Worm (Caenorhabditis elegans) whole organism, L4/young adult: ENCODE measurements around the gene C28D4.5.
A peak's percentile ranks its signal among the peaks of the same experiment; 100 is the strongest.
"Not testable (repeated sequence)": the region's sequence is repeated elsewhere in the genome, so short reads cannot be mapped to it uniquely, and the experiment has no call there.

Experiments used
- W03F9.2 ChIP-seq: fragments of 150-350 bp; optimal IDR thresholded peaks from 2 replicates; lab custom pipeline; 2014; ENCODE audit warnings: missing biosample characterization, missing genetic modification characterization
- dao-5 ChIP-seq: sonication (generic microtip); optimal IDR thresholded peaks from 2 replicates; lab custom pipeline; 2016; ENCODE audit warnings: missing genotype, missing genetic modification characterization, moderate library complexity, missing compliant biosample characterization
- him-1 ChIP-seq: sonication (generic microtip); optimal IDR thresholded peaks from 2 replicates; lab custom pipeline; 2016; ENCODE audit warnings: missing genotype, missing genetic modification reagents, missing genetic modification characterization, missing compliant biosample characterization

The C28D4.5 gene

DNA sequence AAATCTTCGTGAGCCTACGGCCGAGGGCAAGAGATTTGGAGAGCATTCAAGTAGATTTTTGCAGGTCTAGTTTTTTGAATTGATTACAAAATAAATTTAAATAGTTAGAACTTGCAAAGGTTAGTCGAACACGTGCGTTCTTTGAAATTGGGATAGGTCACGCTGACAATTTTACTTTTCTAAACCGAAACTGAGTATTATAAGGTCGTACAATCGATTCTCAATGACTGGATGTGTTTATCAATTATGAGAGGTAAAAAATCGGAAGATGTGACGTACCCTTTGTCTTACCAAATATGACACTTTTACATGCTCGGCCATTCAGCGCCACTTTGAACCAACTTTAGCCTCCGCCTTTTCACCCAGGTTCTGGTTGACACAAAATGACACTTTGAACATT lies at the start of gene C28D4.5:
C28D4.5 (minus strand) TSS at position 101 of the 400 bp plus-strand sequence.
- TF ChIP-seq W03F9.2 (tag; lab: Kevin White, UChicago) (no peak), him-1 (tag; lab: Kevin White, UChicago) (no peak), dao-5 (tag; lab: Kevin White, UChicago) (no peak)

DNA sequence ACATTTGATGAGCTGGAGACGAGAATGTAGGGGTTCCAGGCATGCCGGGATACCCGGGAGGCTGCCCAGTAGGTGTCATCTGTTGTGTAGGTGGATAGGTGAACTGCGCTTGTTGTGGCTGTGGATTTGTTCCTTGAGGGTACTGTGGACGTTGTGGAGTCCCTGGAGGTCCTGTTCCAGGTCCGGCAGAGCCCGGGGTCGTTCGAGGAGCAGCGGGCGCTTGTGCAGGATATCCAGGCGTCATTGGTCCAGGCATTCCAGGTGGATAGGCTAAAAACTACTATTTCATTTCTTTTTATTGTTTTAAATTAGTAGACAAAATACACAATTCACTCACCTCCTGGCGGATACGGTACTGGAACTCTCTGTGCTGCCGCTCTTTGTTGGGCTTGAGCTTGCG lies 48.6 kb upstream of the C28D4.5 start:
- TF ChIP-seq dao-5 (tag; lab: Kevin White, UChicago) (no peak), him-1 (tag; lab: Kevin White, UChicago) (no peak), W03F9.2 (tag; lab: Kevin White, UChicago) (no peak)

DNA sequence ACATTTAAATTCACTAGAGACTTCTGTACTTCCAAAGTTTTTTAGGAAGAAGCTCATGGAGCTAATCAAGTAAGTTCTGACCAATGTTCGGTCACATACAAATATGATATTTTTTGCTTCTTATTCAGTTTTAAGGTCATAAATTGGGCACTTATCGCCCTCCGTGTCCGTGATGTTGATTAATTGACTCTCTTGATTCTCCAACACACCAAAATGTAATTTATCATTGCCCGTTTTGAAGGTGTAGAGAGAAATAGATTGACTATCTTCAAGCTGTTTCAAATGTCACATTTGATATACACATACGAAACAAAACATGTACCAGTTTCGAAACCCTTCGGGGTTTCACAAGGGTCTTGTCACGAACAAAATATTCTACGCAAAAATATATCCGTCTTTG lies 44.0 kb upstream of the C28D4.5 start:
- no peak for TF ChIP-seq dao-5 (tag; lab: Kevin White, UChicago)
- TF ChIP-seq him-1 (tag; lab: Kevin White, UChicago) = no peak
- TF ChIP-seq W03F9.2 (tag; lab: Kevin White, UChicago) = no peak

DNA sequence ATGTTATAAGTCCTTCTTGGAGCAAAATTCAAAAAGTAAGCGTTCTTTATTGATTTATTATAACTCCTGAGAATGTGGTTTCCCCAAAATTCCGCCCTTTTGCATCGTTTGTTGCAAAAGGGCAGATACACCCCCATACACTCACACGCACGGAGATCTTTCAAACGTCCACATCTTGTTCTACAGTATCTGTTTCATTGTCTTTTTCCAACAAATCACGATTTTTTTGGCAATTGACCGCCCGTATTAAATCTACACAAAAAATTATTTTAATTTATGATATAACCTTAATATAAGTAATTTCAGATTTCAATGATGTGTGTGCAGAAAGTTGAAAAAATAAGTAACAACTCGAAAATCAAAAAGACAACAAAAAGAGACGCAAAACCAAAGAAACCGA lies 42.8 kb upstream of the C28D4.5 start, which contains the start of gene T13F2.4:
T13F2.4 (plus strand) TSS at position 301 of the 400 bp plus-strand sequence.
- no peak for TF ChIP-seq him-1 (tag; lab: Kevin White, UChicago)
- TF ChIP-seq dao-5 (tag; lab: Kevin White, UChicago) = no peak

DNA sequence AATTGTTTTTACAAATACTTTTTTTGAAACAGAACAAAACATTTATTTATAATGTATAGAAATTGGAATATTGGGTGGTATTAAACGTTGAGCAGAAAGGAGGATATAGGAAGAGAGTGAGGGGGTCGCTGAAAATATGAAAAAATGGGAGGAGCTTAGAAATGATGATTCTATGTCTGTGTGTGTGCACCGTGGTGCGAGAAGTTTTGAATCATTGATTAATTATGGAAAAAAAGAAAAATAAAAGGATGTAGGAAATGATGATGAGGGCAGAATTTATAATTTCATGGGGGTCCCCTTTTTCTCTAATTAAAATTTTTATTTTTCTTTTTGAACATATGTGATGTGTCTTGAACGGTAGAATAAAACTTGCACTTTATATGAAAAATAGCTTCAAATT lies 38.0 kb upstream of the C28D4.5 start, which contains the start of gene sre-4:
sre-4 (minus strand) TSS at position 101 of the 400 bp plus-strand sequence.
- no peak for TF ChIP-seq dao-5 (tag; lab: Kevin White, UChicago)

DNA sequence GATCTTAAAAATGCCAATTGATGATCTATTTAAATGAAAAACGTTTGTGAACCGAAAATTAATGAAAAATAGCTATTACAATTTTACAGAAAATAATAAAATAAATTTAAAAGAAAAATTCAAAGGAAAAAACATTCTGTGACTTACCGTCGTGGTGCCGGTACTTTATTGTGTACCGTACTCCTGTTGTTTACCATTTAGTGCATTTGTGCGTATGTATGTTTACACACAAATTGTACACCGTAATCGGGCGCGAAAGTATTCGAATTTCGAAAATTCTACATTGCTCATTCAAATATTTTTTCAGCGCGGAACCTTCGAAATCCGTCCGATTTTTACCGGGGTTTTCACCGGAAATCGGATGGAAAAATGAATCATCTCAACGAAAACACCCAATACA lies 31.4 kb upstream of the C28D4.5 start, which contains the start of gene T13F2.6:
T13F2.6 (plus strand) TSS at position 306 of the 400 bp plus-strand sequence.
- TF ChIP-seq dao-5 (tag; lab: Kevin White, UChicago) = no peak
- peak; percentile 43 for TF ChIP-seq W03F9.2 (tag; lab: Kevin White, UChicago)
- TF ChIP-seq him-1 (tag; lab: Kevin White, UChicago) = no peak

DNA sequence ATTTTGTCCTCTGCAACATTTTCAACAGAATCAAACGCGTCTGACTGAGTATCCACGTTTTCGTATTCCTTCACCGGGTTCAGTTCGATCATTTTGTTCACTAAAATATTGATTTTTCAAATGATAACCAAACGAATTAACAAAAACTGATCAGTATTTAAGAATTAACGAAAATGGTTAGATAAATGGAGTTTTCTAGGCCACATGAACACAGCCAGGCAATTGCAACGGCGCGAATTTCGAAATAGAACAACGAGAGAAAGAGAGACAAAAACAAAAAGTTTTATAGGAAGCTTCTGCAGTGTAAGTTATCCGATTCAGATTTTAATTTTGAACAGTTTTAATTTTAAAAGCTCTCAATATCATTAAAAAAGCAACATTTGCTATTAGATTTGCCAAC lies 30.9 kb upstream of the C28D4.5 start, which contains the start of gene sna-2:
sna-2 (minus strand) TSS at position 100 of the 400 bp plus-strand sequence.
- TF ChIP-seq him-1 (tag; lab: Kevin White, UChicago) (no peak), W03F9.2 (tag; lab: Kevin White, UChicago) (no peak), dao-5 (tag; lab: Kevin White, UChicago) (no peak)

DNA sequence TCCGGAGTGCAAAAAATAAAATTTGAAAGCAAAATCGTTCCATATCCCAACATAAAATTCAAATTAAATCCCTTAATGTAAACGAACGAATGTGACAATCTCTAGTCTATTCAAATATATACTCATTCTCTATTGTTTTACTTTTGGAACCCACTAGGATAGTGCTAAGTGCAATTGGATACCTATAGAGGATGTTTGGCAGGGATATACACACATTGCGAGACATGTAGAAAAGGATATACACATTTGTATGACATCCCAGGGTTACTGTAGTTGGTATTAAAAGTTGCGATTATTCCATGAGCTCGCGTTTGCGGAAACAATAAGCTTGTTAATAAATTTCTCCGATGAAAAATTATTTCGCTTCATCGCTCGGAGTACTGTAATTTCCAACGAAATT lies 26.8 kb upstream of the C28D4.5 start:
- TF ChIP-seq W03F9.2 (tag; lab: Kevin White, UChicago) (no peak), him-1 (tag; lab: Kevin White, UChicago) (no peak), dao-5 (tag; lab: Kevin White, UChicago) (no peak)

DNA sequence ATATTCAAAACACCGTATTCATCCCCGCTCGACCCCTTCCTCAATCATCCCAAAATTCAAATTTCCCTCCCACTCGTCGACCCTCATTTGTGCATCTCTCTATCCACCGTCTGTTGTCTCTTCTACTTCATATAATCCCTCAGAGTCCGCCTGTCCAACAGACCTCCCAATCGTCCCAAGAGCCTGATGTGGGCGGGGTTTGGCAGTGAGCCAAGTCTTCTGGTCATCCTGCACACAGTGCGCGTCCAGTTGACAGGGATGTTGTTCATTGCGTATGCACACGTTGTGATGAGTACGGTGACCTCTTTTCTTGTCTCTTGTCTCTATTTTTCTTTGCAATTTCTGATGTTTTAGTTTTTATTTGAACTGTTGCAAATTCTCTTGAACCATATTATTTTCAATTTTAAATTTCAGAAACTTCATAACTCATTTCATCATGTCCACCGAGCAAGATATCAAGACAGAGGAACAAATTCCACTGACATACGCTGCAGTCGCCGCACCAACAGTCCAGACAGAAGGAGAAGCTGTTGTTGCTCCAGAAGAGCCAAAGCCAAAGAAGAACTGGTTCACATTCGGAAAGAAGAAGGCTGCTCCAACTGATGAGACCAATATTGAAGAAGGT lies 25.5 kb upstream of the C28D4.5 start, which contains the start of gene cav-1:
cav-1 (plus strand) TSS at position 415 of the 625 bp plus-strand sequence.
- TF ChIP-seq W03F9.2 (tag; lab: Kevin White, UChicago) = no peak
- no peak for TF ChIP-seq him-1 (tag; lab: Kevin White, UChicago)
- TF ChIP-seq dao-5 (tag; lab: Kevin White, UChicago) = no peak

DNA sequence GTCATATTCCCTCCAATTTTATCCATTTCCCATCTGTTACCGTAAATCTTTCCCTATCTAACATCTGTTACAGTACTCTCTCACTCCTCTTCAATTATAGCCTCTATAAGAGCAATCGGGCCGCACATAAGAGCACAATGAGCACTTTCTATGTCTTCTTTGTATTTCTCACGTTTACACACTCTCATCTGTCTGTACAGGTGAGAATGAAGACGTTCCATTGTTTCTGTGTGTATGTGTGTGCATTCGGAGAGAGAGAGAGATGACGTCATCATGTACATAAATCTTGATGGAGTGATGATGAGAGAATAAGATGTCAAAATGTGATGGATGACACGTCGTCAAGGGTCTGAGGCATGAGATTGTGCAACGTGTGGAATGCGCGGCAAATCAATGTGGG lies 24.1 kb upstream of the C28D4.5 start:
- no peak for TF ChIP-seq dao-5 (tag; lab: Kevin White, UChicago)
- no peak for TF ChIP-seq him-1 (tag; lab: Kevin White, UChicago)
- TF ChIP-seq W03F9.2 (tag; lab: Kevin White, UChicago) = no peak

DNA sequence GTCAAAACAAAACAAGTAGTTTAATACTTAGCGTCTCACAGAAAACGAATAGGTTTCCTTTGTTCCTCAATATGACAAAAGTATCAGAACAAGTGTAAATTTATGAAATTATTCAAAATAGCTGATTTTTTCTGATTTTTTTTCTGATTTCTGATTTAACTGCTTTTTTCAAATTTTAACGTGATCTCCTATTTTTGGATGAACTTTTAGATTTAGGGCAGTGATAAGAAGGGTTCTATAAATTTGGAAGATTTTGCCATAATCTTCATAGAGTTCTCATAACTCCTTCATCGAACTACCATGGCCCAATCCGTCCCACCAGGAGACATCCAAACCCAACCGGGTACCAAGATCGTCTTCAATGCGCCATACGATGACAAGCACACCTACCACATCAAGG lies 23.1 kb upstream of the C28D4.5 start, which contains the start of gene msp-78:
msp-78 (plus strand) TSS at position 301 of the 400 bp plus-strand sequence.
- TF ChIP-seq W03F9.2, dao-5, him-1 (tag; lab: Kevin White, UChicago): not testable (repeated sequence)

DNA sequence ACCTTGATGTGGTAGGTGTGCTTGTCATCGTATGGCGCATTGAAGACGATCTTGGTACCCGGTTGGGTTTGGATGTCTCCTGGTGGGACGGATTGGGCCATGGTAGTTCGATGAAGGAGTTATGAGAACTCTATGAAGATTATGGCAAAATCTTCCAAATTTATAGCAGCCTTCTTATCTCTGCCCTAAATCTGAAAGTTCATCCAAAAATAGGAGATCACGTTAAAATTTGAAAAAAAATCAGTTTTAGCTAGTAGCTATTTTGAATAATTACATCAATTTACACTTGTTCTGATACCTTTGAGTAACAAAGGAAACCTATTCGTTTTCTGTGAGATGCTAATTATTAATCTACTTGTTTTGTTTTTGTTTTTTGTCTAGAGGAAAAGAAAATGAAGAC lies 20.4 kb upstream of the C28D4.5 start, which contains the start of gene msp-79:
msp-79 (minus strand) TSS at position 101 of the 400 bp plus-strand sequence.
- TF ChIP-seq dao-5, him-1, W03F9.2 (tag; lab: Kevin White, UChicago): not testable (repeated sequence)

DNA sequence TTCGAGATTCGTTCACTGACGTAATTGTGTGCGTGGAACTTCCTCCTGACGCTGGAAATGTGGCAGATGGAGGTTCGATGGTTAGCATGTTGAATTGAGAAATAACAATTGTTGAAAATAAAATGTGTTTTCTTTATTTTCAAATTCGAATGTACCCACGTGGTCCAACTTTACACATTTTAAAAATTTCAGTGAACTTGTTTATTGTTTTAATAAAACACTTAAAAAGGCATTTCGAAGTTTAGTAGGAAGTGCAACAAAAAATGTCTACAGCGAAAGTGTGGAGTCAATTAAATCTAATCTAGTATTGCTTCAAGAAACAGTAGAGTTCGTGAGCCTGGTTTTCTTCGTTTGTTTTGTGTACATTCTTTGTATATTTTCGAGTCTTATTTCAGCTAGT lies 19.6 kb upstream of the C28D4.5 start, which contains the start of gene ssp-36:
ssp-36 (minus strand) TSS at position 101 of the 400 bp plus-strand sequence.
- TF ChIP-seq dao-5 (tag; lab: Kevin White, UChicago) = no peak
- no peak for TF ChIP-seq W03F9.2 (tag; lab: Kevin White, UChicago)
- TF ChIP-seq him-1 (tag; lab: Kevin White, UChicago) = no peak
